Worm (Caenorhabditis elegans): ENCODE measurements around the gene F41G3.18.
A peak's percentile ranks its signal among the peaks of the same experiment; 100 is the strongest.
"Not testable (repeated sequence)": the region's sequence is repeated elsewhere in the genome, so short reads cannot be mapped to it uniquely, and the experiment has no call there.

Gene F41G3.18

DNA sequence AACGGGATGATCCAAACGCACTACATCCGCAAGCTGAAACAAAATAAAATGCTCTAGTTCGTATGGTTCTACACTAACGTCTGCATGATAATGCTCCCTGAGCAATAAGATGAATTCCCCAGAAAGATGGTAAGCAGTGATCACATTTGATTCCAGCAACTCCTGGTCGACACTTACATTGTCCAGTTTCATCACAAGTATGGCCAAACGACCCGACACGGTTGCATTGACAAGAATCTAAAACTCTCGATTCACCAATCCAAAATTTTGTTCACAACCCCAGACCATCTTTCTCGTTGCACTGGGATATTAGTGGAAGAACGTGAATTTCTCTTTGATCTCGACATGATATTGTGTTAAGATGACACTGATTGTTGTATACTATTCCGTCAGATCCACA is 1.9 kb downstream of the F41G3.18 start:
- TF ChIP-seq zag-1 (tag; optimal IDR thresholded peaks at IDR 0.05) (no peak), skn-1 (tag; optimal IDR thresholded peaks at IDR 0.05) (no peak), nhr-25 (tag; optimal IDR thresholded peaks at IDR 0.05) (no peak)

DNA sequence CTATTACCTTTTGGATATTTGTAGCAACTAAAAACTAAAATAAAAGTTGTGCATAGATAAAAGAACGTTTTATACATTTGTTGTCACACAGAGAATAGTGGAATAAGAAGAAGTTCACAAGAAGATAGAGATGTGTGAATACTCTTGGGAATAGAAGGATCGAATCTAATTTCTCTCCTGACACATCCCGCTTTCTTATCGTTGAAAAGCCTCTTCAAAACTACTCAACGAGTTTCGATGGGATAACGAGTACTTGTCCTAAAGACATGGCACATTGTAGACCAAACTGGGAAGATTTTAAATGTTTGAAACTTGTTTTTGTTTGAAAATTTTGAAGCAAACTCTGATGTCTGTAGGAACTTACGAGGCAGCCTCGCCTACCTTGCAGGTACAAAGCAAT is 4.4 kb downstream of the F41G3.18 start:
- no peak for TF ChIP-seq nhr-77 (tag; optimal IDR thresholded peaks at IDR 0.05)
- no peak for TF ChIP-seq nhr-67 (tag; optimal IDR thresholded peaks at IDR 0.05)
- no peak for TF ChIP-seq nhr-28 (tag; optimal IDR thresholded peaks at IDR 0.05)
- no peak for TF ChIP-seq unc-39 (tag; optimal IDR thresholded peaks at IDR 0.05)
- no peak for TF ChIP-seq nhr-237 (tag; optimal IDR thresholded peaks at IDR 0.05)
- no peak for TF ChIP-seq ama-1 (optimal IDR thresholded peaks at IDR 0.05)
- no peak for TF ChIP-seq ceh-9 (tag; optimal IDR thresholded peaks at IDR 0.05)
- no peak for TF ChIP-seq egl-5 (tag; optimal IDR thresholded peaks at IDR 0.05)
- no peak for TF ChIP-seq lin-15B (tag; optimal IDR thresholded peaks at IDR 0.05)
- no peak for TF ChIP-seq nhr-12 (tag; optimal IDR thresholded peaks at IDR 0.05)
- TF ChIP-seq lin-39 (tag; optimal IDR thresholded peaks at IDR 0.05) = no peak
- TF ChIP-seq snpc-4 (tag; optimal IDR thresholded peaks at IDR 0.05) = no peak
- TF ChIP-seq nhr-11 (tag; optimal IDR thresholded peaks at IDR 0.05) = no peak
- TF ChIP-seq fos-1 (tag; optimal IDR thresholded peaks at IDR 0.05) = no peak
- TF ChIP-seq ceh-16 (tag; optimal IDR thresholded peaks at IDR 0.05) = no peak
- no peak for TF ChIP-seq ZK546.5 (tag; optimal IDR thresholded peaks at IDR 0.05)
- TF ChIP-seq nfya-1 (tag; optimal IDR thresholded peaks at IDR 0.05; ENCODE audit: insufficient read depth) = no peak
- TF ChIP-seq lsy-12 (tag; optimal IDR thresholded peaks at IDR 0.05) = no peak
- no peak for TF ChIP-seq unc-62 (GFP tag; optimal IDR thresholded peaks at IDR 0.05)
- TF ChIP-seq elt-3 (tag; optimal IDR thresholded peaks at IDR 0.05) = no peak

DNA sequence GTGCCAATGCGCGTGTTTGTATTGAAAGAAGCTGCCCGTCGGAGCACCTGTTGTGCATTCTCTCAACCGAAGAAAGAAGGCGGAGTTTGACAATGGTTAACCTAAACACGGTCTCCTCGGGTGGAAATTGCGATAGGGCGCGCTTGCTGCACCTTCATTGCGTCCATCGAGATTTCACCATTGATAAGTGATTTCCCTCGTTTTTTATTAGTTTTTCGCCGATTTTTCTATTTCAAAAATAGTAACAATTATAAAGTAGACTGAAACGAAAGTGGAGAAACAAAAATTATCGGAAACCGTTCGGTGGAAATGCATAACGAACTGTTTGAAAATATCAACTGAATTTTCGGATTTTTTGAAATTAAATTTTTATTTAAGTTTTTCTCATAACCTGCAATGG is 7.0 kb downstream of the F41G3.18 start, which contains the start of gene agr-1:
Gene agr-1 (minus strand): TSS at position 101 of the 400 bp plus-strand sequence.
- not testable (repeated sequence) for TF ChIP-seq lin-39, lin-15B, ceh-16 (tag; optimal IDR thresholded peaks at IDR 0.05)

DNA sequence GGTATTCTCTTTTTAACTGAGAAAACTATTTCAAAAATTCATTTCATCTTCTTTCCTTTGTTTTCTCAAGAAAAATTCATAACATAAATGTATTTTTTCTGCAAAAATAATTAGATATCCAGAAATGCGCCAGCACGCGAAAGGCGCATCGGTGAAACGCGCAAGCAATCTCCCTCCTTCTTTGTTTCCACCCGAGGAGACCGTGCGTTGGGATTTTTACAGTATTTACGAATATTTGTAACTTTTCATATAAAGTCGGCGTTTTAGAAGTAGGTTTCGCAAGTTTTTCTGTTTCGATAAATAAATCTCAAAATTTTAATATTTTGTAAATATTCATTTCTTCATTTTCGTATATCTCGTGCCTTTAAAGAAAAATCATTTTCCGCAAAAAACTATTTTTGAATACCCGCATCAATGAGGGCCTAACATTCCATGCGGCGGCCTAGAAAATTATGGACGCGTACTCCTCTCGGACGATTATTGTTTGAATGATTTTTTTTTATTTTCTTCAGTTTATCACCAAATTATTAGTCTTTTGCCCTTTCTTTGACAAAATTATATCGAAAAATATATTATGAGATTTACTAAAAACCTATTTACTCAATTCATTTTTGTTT is 8.4 kb downstream of the F41G3.18 start, which contains the start of gene ssup-72:
Gene ssup-72 (plus strand): TSS at position 181 of the 617 bp plus-strand sequence.
- TF ChIP-seq nhr-25 (tag; optimal IDR thresholded peaks at IDR 0.05) (peak; percentile 7), nfya-1 (tag; optimal IDR thresholded peaks at IDR 0.05; ENCODE audit: insufficient read depth) (peak; percentile 68), sea-2 (GFP tag; optimal IDR thresholded peaks at IDR 0.05) (no peak), tbx-2 (tag; optimal IDR thresholded peaks at IDR 0.05) (peak; percentile 23), mdl-1 (tag; optimal IDR thresholded peaks at IDR 0.05) (no peak), nhr-28 (tag; optimal IDR thresholded peaks at IDR 0.05) (no peak), fos-1 (tag; optimal IDR thresholded peaks at IDR 0.05) (no peak), nhr-23 (tag; optimal IDR thresholded peaks at IDR 0.05) (peak; percentile 65), lin-15B (tag; optimal IDR thresholded peaks at IDR 0.05) (peak; percentile 71), nhr-76 (tag; optimal IDR thresholded peaks at IDR 0.05) (no peak), jun-1 (tag; optimal IDR thresholded peaks at IDR 0.05) (no peak), snpc-4 (tag; optimal IDR thresholded peaks at IDR 0.05) (peak; percentile 63), egl-5 (tag; optimal IDR thresholded peaks at IDR 0.05) (peak; percentile 1), aly-2 (tag; optimal IDR thresholded peaks at IDR 0.05) (no peak), ztf-4 (tag; optimal IDR thresholded peaks at IDR 0.05) (no peak), ztf-11 (tag; optimal IDR thresholded peaks at IDR 0.05) (no peak), nhr-43 (tag; optimal IDR thresholded peaks at IDR 0.05; ENCODE audit: poor library complexity, severe bottlenecking) (peak; percentile 90), unc-62 (GFP tag; optimal IDR thresholded peaks at IDR 0.05) (no peak), fkh-2 (tag; optimal IDR thresholded peaks at IDR 0.05) (no peak), elt-1 (tag; optimal IDR thresholded peaks at IDR 0.05) (no peak), nhr-77 (tag; optimal IDR thresholded peaks at IDR 0.05) (no peak), mml-1 (tag; optimal IDR thresholded peaks at IDR 0.05) (no peak), zag-1 (tag; optimal IDR thresholded peaks at IDR 0.05) (no peak), ama-1 (optimal IDR thresholded peaks at IDR 0.05) (no peak), ceh-82 (tag; optimal IDR thresholded peaks at IDR 0.05) (no peak), lsy-12 (tag; optimal IDR thresholded peaks at IDR 0.05) (peak; percentile 30), ceh-28 (tag; optimal IDR thresholded peaks at IDR 0.05) (no peak), pqm-1 (tag; optimal IDR thresholded peaks at IDR 0.05) (no peak), ceh-16 (tag; optimal IDR thresholded peaks at IDR 0.05) (no peak), elt-3 (tag; optimal IDR thresholded peaks at IDR 0.05) (no peak), fkh-10 (GFP tag; optimal IDR thresholded peaks at IDR 0.05) (no peak), pha-4 (tag; optimal IDR thresholded peaks at IDR 0.05) (peak; percentile 72), R02D3.7 (tag; optimal IDR thresholded peaks at IDR 0.05) (no peak), nhr-11 (tag; optimal IDR thresholded peaks at IDR 0.05) (no peak), ceh-9 (tag; optimal IDR thresholded peaks at IDR 0.05) (no peak), nhr-12 (tag; optimal IDR thresholded peaks at IDR 0.05) (no peak), lin-39 (tag; optimal IDR thresholded peaks at IDR 0.05) (no peak), daf-12 (tag; optimal IDR thresholded peaks at IDR 0.05) (no peak), elt-2 (tag; optimal IDR thresholded peaks at IDR 0.05) (peak; percentile 15), egl-27 (tag; optimal IDR thresholded peaks at IDR 0.05) (no peak)
